Worm (Caenorhabditis elegans) whole organism, L4 larva: ENCODE results near the gene str-31.

Experiments used
- daf-19 ChIP-seq: fragments of 200-800 bp; sonication (Bioruptor generic); conservative IDR thresholded peaks from 2 replicates; pipeline ENCODE4 v1.3.6; 2022; ENCODE audit warnings: missing genetic modification characterization, missing compliant biosample characterization
- dmd-9 ChIP-seq: fragments of 200-800 bp; sonication (Bioruptor generic); IDR thresholded peaks from 2 replicates; pipeline ENCODE4 v1.3.6; 2022; ENCODE audit warnings: missing genetic modification reagents, missing genetic modification characterization, missing compliant biosample characterization

DNA sequence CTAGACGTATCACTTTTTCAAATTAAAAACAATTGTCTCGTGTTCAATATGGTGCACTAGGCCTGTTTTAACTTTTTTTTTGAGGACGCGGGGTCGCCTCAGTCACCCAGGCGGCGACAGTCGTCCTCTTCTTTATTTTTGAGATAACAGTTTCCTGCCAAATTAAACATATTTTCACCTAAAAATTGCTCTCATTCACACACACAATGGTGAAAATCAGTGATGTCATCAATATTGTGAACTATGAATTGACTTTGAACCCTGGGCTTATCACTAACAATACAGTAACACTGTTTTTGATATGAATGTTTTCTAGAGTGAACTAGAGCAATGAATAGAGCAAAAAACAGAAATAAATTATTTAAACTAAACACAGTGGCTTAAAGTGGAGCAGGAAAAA, 12.8 kb upstream of the str-31 start:
- TF ChIP-seq daf-19 (GFP tag; lab: Robert Waterston, UW) = no peak
- TF ChIP-seq dmd-9 = no peak
